Worm (Caenorhabditis elegans) whole organism, early embryonic: ENCODE data around the gene rom-1.
A peak's percentile ranks its signal among the peaks of the same experiment; 100 is the strongest.

Experiments
- B0310.2 ChIP-seq: sonication (generic microtip); optimal IDR thresholded peaks from 2 replicates; lab custom pipeline; 2016; ENCODE audit warnings: mild to moderate bottlenecking, missing genetic modification characterization, missing compliant biosample characterization
- F13C5.2 ChIP-seq: sonication (generic microtip); optimal IDR thresholded peaks from 2 replicates; lab custom pipeline; 2017; ENCODE audit warnings: mild to moderate bottlenecking, missing genetic modification characterization, inconsistent platforms, missing compliant biosample characterization
- aly-1 ChIP-seq: sonication (generic microtip); optimal IDR thresholded peaks from 2 replicates; lab custom pipeline; 2016; ENCODE audit warnings: missing genetic modification characterization, missing compliant biosample characterization
- ama-1 ChIP-seq: fragments of 150-350 bp; optimal IDR thresholded peaks from 2 replicates; lab custom pipeline; 2014
- ceh-13 ChIP-seq: fragments of 200-800 bp; sonication (Bioruptor generic); optimal IDR thresholded peaks from 2 replicates; lab custom pipeline; 2018; ENCODE audit warnings: mild to moderate bottlenecking, missing genetic modification characterization, missing compliant biosample characterization
- ceh-36 ChIP-seq: sonication (generic microtip); optimal IDR thresholded peaks from 2 replicates; lab custom pipeline; 2016; ENCODE audit warnings: missing genetic modification characterization, inconsistent platforms, missing compliant biosample characterization
- ets-7 ChIP-seq: sonication (generic microtip); optimal IDR thresholded peaks from 2 replicates; lab custom pipeline; 2016; ENCODE audit warnings: missing genotype, missing genetic modification characterization, missing compliant biosample characterization
- flt-1 ChIP-seq: fragments of 200-800 bp; sonication (Bioruptor generic); IDR thresholded peaks from 2 replicates; pipeline ENCODE4 v1.3.6; 2022; ENCODE audit warnings: missing genetic modification characterization, missing compliant biosample characterization
- hmbx-1 ChIP-seq: sonication (generic microtip); optimal IDR thresholded peaks from 2 replicates; lab custom pipeline; 2016; ENCODE audit warnings: mild to moderate bottlenecking, missing genetic modification characterization, missing compliant biosample characterization
- hmg-4 ChIP-seq: fragments of 200-800 bp; sonication (Bioruptor generic); optimal IDR thresholded peaks from 2 replicates; lab custom pipeline; 2018; ENCODE audit warnings: mild to moderate bottlenecking, missing genetic modification characterization, missing compliant biosample characterization
- hnd-1 ChIP-seq: sonication (generic microtip); optimal IDR thresholded peaks from 2 replicates; lab custom pipeline; 2016; ENCODE audit warnings: missing genetic modification characterization, missing compliant biosample characterization
- pes-1 ChIP-seq: fragments of 200-800 bp; sonication (Bioruptor generic); IDR thresholded peaks from 2 replicates; pipeline ENCODE4 v1.3.6; 2022; ENCODE audit warnings: missing genetic modification reagents, missing genetic modification characterization, missing compliant biosample characterization
- scrt-1 ChIP-seq: fragments of 200-800 bp; sonication (Bioruptor generic); IDR thresholded peaks from 2 replicates; pipeline ENCODE4 v1.3.6; 2022; ENCODE audit warnings: missing genetic modification characterization, missing compliant biosample characterization
- sea-1 ChIP-seq: fragments of 200-800 bp; sonication (Bioruptor generic); conservative IDR thresholded peaks from 2 replicates; pipeline ENCODE4 v1.3.6; 2022; ENCODE audit warnings: missing genetic modification characterization, missing compliant biosample characterization
- tbx-11 ChIP-seq: fragments of 200-800 bp; sonication (Bioruptor generic); IDR thresholded peaks from 2 replicates; pipeline ENCODE4 v1.3.6; 2022; ENCODE audit warnings: missing genetic modification characterization, missing compliant biosample characterization
- tbx-37 ChIP-seq: fragments of 200-800 bp; sonication (Bioruptor generic); conservative IDR thresholded peaks from 2 replicates; pipeline ENCODE4 v1.3.6; 2022; ENCODE audit warnings: missing genetic modification reagents, missing genetic modification characterization, missing compliant biosample characterization
- tra-4 ChIP-seq: sonication (generic microtip); optimal IDR thresholded peaks from 2 replicates; lab custom pipeline; 2017; ENCODE audit warnings: missing genetic modification characterization, missing compliant biosample characterization

Gene rom-1

DNA sequence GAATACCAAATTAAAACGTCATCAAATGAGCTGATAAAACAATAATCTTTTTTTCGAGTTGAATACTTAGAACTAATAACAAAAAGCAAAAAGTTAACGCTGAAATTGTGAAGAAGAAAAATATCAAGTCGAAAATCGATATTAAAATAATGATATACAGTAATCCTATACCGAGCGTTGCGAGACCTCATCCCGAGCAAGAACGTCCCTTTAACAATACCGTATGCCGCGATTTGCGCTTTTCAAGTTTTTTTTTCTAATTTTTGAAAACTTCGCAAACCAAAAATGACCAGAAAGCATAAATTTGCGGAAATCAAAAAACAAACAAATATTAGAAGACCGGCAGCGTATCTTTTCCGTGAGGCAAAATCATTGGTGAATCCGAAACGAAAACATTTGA, 16.0 kb upstream of the rom-1 start, which contains the start of gene F26F4.5:
Gene F26F4.5, minus strand, starts transcription at position 256 of the 400 bp plus-strand sequence.
- TF ChIP-seq ama-1 (lab: Kevin White, UChicago) (no peak), sea-1 (GFP tag; lab: Robert Waterston, UW) (no peak), hmg-4 (no peak), flt-1 (GFP tag; lab: Robert Waterston, UW) (no peak), aly-1 (no peak)

DNA sequence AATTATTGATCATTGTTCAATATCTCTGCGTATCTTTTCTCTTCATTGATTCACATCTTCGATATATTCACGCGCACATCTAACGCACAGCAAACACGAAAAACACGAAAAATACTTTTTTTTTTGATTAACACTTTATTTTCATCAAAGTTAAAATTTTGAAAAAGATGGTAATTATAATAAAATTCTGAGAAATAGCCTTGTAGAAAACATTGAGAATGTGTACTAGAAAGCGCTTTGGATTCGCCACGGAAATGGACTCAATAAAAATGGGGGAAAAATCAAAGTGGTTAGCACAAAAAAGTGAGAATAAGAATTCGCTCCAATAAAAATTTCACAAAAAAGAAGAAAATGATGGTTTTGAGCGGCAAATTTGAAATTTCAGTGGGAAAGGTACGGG, 13.5 kb upstream of the rom-1 start, which contains the start of gene F26F4.6:
Gene F26F4.6, minus strand, starts transcription at position 101 of the 400 bp plus-strand sequence.
- TF ChIP-seq F13C5.2 (no peak), ceh-13 (GFP tag; lab: Kevin White, UChicago) (no peak), scrt-1 (GFP tag; lab: Robert Waterston, UW) (no peak), ets-7 (tag; lab: Kevin White, UChicago) (no peak), hmg-4 (no peak), flt-1 (GFP tag; lab: Robert Waterston, UW) (no peak), hnd-1 (tag; lab: Kevin White, UChicago) (no peak), sea-1 (GFP tag; lab: Robert Waterston, UW) (no peak), tra-4 (no peak), hmbx-1 (no peak), tbx-11 (GFP tag; lab: Robert Waterston, UW) (no peak)

DNA sequence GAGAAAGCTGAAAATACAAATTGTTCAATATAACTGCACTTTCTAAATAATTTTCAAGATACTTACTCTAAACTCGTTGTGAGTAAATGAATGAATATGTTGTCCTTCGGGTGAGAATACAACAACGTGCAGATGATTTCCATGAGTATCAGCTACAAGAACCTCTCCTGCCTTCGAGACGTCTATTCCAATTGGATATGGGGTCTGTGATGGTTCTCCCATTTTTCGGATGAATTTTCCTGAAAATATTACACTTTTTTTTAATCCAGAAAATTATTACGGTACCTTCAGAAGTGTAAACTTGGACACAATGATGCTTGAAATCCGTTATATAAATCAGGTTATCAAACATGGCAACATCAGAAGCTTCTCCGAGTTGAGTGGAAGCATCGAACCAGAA, 11.7 kb upstream of the rom-1 start:
- TF ChIP-seq ama-1 (lab: Kevin White, UChicago) (no peak), hnd-1 (tag; lab: Kevin White, UChicago) (no peak), ceh-36 (tag; lab: Kevin White, UChicago) (no peak), hmbx-1 (no peak), ceh-13 (GFP tag; lab: Kevin White, UChicago) (no peak), tra-4 (no peak), tbx-37 (no peak), B0310.2 (tag; lab: Kevin White, UChicago) (no peak), flt-1 (GFP tag; lab: Robert Waterston, UW) (no peak)

DNA sequence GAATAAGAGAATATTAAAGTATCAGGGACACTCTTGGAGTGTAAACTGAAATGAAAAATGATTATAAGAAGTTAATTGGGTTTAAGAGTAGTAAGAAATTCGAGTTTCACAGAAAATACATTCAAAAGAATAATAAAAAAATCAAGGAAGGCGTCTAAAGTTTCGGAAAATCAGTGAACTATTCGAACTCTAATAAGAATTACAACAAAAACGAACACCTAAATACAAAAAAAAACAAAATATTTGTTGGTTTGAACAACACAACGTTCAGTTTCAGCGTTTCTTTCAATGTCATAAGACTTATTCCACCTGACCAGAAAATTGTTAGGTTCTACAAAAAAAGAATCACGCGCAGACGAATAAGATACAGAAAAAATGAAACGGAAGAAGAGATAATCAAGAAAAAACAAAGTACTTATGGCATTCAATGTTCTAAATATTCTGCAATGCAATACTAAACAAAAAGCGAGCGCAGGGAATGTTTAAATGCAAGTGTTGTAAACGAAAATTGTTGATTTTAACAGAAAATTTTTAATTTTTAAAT, 7.9 kb upstream of the rom-1 start, which contains the start of gene nhl-2:
Gene nhl-2, minus strand, starts transcription at position 51 of the 544 bp plus-strand sequence.
- TF ChIP-seq sea-1 (GFP tag; lab: Robert Waterston, UW) (no peak), tbx-37 (no peak), ceh-36 (tag; lab: Kevin White, UChicago) (no peak), tbx-11 (GFP tag; lab: Robert Waterston, UW) (no peak), hmg-4 (no peak), B0310.2 (tag; lab: Kevin White, UChicago) (no peak), hnd-1 (tag; lab: Kevin White, UChicago) (no peak), ceh-13 (GFP tag; lab: Kevin White, UChicago) (no peak), flt-1 (GFP tag; lab: Robert Waterston, UW) (no peak), hmbx-1 (no peak), scrt-1 (GFP tag; lab: Robert Waterston, UW) (no peak)

DNA sequence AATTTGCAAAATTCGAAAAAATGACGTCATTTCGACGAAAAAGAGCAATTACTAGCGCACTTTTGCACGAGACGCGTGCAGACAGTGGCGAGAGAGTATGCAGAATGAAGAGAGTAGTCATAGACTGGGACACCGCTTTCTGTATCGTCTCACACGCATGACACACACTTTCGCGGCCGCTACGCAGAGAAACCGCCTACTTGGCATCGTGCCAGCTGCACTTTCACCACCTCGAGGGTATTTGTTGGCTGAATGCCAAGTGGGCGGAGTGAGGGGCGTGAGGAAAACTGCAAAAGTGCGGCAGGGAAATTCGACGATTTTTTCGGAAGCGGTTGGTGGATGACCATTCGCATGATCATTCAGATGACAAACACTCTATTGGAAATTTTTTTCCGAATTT, 7.3 kb upstream of the rom-1 start:
- TF ChIP-seq F13C5.2 (peak; percentile 87), ets-7 (tag; lab: Kevin White, UChicago) (peak; percentile 5), ceh-13 (GFP tag; lab: Kevin White, UChicago) (no peak), ceh-36 (tag; lab: Kevin White, UChicago) (no peak), B0310.2 (tag; lab: Kevin White, UChicago) (peak; percentile 19), sea-1 (GFP tag; lab: Robert Waterston, UW) (0 out of 2 replicates have a peak, but pooled peaks have one; percentile 14), hmg-4 (peak; percentile 91), scrt-1 (GFP tag; lab: Robert Waterston, UW) (peak; percentile 55; the same call in 1 of the 2 replicates)

DNA sequence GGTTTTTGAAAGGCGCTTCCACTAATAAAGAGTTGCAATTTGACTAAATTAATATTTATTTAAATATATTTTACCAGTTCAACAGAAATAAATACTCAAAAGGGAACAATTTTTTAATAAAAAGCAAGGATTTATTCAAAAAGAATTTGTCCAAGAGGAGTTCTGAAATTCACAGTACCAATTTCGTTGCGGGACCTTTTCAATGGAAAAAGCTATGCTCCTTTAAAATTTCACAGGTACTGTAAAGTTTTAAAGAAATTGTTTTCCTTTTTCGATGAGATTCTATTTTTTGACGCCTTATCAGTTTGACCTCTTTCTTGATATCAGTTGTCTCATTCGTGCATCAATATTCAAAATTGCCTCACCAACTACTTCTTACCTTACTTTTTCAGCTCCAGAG, 6.7 kb upstream of the rom-1 start, which contains the start of gene tag-340:
Gene tag-340, plus strand, starts transcription at position 249 of the 400 bp plus-strand sequence.
- TF ChIP-seq ceh-13 (GFP tag; lab: Kevin White, UChicago) (no peak), sea-1 (GFP tag; lab: Robert Waterston, UW) (no peak), B0310.2 (tag; lab: Kevin White, UChicago) (no peak), tra-4 (no peak), hmbx-1 (no peak), ceh-36 (tag; lab: Kevin White, UChicago) (no peak), tbx-11 (GFP tag; lab: Robert Waterston, UW) (no peak), hnd-1 (tag; lab: Kevin White, UChicago) (no peak), scrt-1 (GFP tag; lab: Robert Waterston, UW) (no peak), ama-1 (lab: Kevin White, UChicago) (no peak), flt-1 (GFP tag; lab: Robert Waterston, UW) (no peak), hmg-4 (no peak), tbx-37 (no peak), pes-1 (GFP tag; lab: Robert Waterston, UW) (no peak), aly-1 (no peak), F13C5.2 (no peak), ets-7 (tag; lab: Kevin White, UChicago) (no peak)

DNA sequence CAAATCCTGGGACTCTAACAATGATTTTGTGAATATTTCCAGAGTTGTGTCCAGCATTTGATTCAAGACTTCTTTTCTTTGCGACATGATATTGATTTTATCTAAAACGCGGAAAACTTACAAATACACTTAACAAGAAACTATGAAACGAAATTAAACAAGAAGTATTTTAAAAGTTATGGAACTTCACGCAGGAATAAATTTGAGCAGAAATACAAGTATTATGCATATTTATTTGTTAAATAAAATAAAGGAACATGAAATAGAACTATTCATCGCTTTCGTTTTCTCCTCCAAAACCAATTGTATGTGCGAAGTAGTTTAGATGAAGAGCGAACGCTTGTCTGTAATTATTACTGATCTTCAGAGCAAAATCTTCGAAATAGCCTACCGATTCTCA, 3.2 kb upstream of the rom-1 start, which contains the start of gene kbp-2:
Gene kbp-2, minus strand, starts transcription at position 101 of the 400 bp plus-strand sequence.
- no peak for TF ChIP-seq tra-4
- TF ChIP-seq aly-1 = no peak
- TF ChIP-seq hmbx-1 = no peak
- no peak for TF ChIP-seq hmg-4
- TF ChIP-seq ets-7 (tag; lab: Kevin White, UChicago) = no peak
- no peak for TF ChIP-seq sea-1 (GFP tag; lab: Robert Waterston, UW)
- TF ChIP-seq hnd-1 (tag; lab: Kevin White, UChicago) = no peak
- no peak for TF ChIP-seq tbx-11 (GFP tag; lab: Robert Waterston, UW)
- no peak for TF ChIP-seq ceh-36 (tag; lab: Kevin White, UChicago)

DNA sequence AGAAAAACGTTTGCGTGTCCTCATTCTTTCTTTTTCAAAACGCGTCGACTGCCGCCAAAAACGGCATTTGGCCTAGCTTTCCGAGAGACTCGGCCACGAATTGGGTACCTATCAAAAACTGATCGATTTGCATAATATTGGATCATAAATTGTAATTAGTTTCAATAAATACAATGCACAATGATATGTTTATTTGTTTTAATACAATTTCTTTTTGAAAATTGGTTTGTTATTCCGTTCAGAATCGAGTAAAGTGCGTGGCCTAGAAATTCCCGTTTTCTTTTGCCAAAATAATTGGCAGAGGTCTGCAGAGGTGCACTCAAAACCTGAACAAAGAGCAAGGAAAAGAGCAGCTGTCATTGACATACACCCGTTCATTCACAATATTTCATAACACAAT, 1.6 kb upstream of the rom-1 start, which contains the start of gene F26F4.8:
Gene F26F4.8, minus strand, starts transcription at position 69 of the 400 bp plus-strand sequence.
- TF ChIP-seq flt-1 (GFP tag; lab: Robert Waterston, UW) (no peak), tbx-11 (GFP tag; lab: Robert Waterston, UW) (no peak), tbx-37 (0 out of 2 replicates have a peak, but pooled peaks have one; percentile 12), ceh-36 (tag; lab: Kevin White, UChicago) (no peak), hnd-1 (tag; lab: Kevin White, UChicago) (no peak), B0310.2 (tag; lab: Kevin White, UChicago) (no peak), ets-7 (tag; lab: Kevin White, UChicago) (peak; percentile 41), ceh-13 (GFP tag; lab: Kevin White, UChicago) (peak; percentile 18), pes-1 (GFP tag; lab: Robert Waterston, UW) (0 out of 2 replicates have a peak, but pooled peaks have one; percentile 40), scrt-1 (GFP tag; lab: Robert Waterston, UW) (no peak), F13C5.2 (no peak), sea-1 (GFP tag; lab: Robert Waterston, UW) (no peak), ama-1 (lab: Kevin White, UChicago) (no peak), hmg-4 (peak; percentile 25), hmbx-1 (no peak), aly-1 (no peak), tra-4 (no peak)
